Fruit fly (Drosophila melanogaster) whole organism, prepupa: Measurements from ENCODE around the gene Trx2.

Experiments used
- Blimp-1 ChIP-seq: fragments of 200-800 bp; sonication (Bioruptor generic); optimal IDR thresholded peaks from 3 replicates; lab custom pipeline; 2017; ENCODE audit warnings: missing biosample characterization, missing genetic modification characterization, mild to moderate bottlenecking, moderate library complexity, missing genetic modification reagents
- CG10631 ChIP-seq: fragments of 200-800 bp; sonication (Bioruptor generic); optimal IDR thresholded peaks from 2 replicates; lab custom pipeline; 2016; ENCODE audit warnings: missing biosample characterization, missing genetic modification characterization
- CG10669 ChIP-seq: fragments of 200-800 bp; sonication (Bioruptor generic); optimal IDR thresholded peaks from 3 replicates; lab custom pipeline; 2018; ENCODE audit warnings: missing biosample characterization, mild to moderate bottlenecking, missing genetic modification characterization, moderate library complexity
- CG11294 ChIP-seq: fragments of 200-800 bp; sonication (Bioruptor generic); IDR thresholded peaks from 2 replicates; pipeline ENCODE4 v1.3.6; 2022; ENCODE audit warnings: missing biosample characterization, missing genetic modification characterization
- CG11762 ChIP-seq: fragments of 200-800 bp; sonication (Bioruptor generic); optimal IDR thresholded peaks from 3 replicates; lab custom pipeline; 2016; ENCODE audit warnings: missing biosample characterization, missing genetic modification characterization; ENCODE audit not compliant: insufficient read depth
- CG11902 ChIP-seq: fragments of 200-800 bp; sonication (Bioruptor generic); optimal IDR thresholded peaks from 3 replicates; lab custom pipeline; 2016; ENCODE audit warnings: missing biosample characterization, missing genetic modification characterization
- CG15336 ChIP-seq: fragments of 200-800 bp; sonication (Bioruptor generic); IDR thresholded peaks from 2 replicates; pipeline ENCODE4 v1.3.6; 2022; ENCODE audit warnings: missing biosample characterization, missing genetic modification characterization
- CG1621 ChIP-seq: fragments of 200-800 bp; sonication (Bioruptor generic); optimal IDR thresholded peaks from 3 replicates; lab custom pipeline; 2018; ENCODE audit warnings: missing biosample characterization, mild to moderate bottlenecking, missing genetic modification characterization
- CG3032 ChIP-seq: fragments of 200-800 bp; optimal IDR thresholded peaks from 2 replicates; lab custom pipeline; 2019; ENCODE audit warnings: missing biosample characterization, mild to moderate bottlenecking, missing genetic modification characterization, moderate library complexity
- CG31627 ChIP-seq: fragments of 200-800 bp; sonication (Bioruptor generic); optimal IDR thresholded peaks from 3 replicates; lab custom pipeline; 2016; ENCODE audit warnings: missing biosample characterization, missing genetic modification characterization
- CG32006 ChIP-seq: fragments of 200-800 bp; sonication (Bioruptor generic); optimal IDR thresholded peaks from 3 replicates; lab custom pipeline; 2017; ENCODE audit warnings: missing biosample characterization, mild to moderate bottlenecking, missing genetic modification characterization
- CG34406 ChIP-seq: fragments of 200-800 bp; sonication (Bioruptor generic); optimal IDR thresholded peaks from 3 replicates; lab custom pipeline; 2016; ENCODE audit warnings: missing biosample characterization, missing genetic modification characterization
- CG3919 ChIP-seq: fragments of 200-800 bp; sonication (Bioruptor generic); optimal IDR thresholded peaks from 3 replicates; lab custom pipeline; 2016; ENCODE audit warnings: missing biosample characterization, missing genetic modification characterization
- CG4318 ChIP-seq: fragments of 200-800 bp; sonication (Bioruptor generic); optimal IDR thresholded peaks from 3 replicates; lab custom pipeline; 2017; ENCODE audit warnings: missing biosample characterization, mild to moderate bottlenecking, missing genetic modification characterization
- CG6163 ChIP-seq: fragments of 200-800 bp; sonication (Bioruptor generic); IDR thresholded peaks from 3 replicates; pipeline ENCODE4 v1.3.6; 2022; ENCODE audit warnings: missing biosample characterization, missing genetic modification characterization
- CG6276 ChIP-seq: fragments of 200-800 bp; sonication (Bioruptor generic); optimal IDR thresholded peaks from 2 replicates; lab custom pipeline; 2017; ENCODE audit warnings: missing biosample characterization, mild to moderate bottlenecking, missing genetic modification characterization
- CG6792 ChIP-seq: fragments of 200-800 bp; sonication (Bioruptor generic); optimal IDR thresholded peaks from 3 replicates; lab custom pipeline; 2016; ENCODE audit warnings: missing biosample characterization, missing genetic modification characterization
- CG6808 ChIP-seq: fragments of 200-800 bp; sonication (Bioruptor generic); optimal IDR thresholded peaks from 3 replicates; lab custom pipeline; 2017; ENCODE audit warnings: missing biosample characterization, missing genetic modification characterization, mild to moderate bottlenecking, moderate library complexity, missing genetic modification reagents
- CG6854 ChIP-seq: fragments of 200-800 bp; sonication (Bioruptor generic); optimal IDR thresholded peaks from 2 replicates; lab custom pipeline; 2017; ENCODE audit warnings: missing biosample characterization, mild to moderate bottlenecking, missing genetic modification characterization
- CG7368 ChIP-seq: fragments of 200-800 bp; sonication (Bioruptor generic); optimal IDR thresholded peaks from 3 replicates; lab custom pipeline; 2016; ENCODE audit warnings: missing biosample characterization, missing genetic modification characterization
- CG8319 ChIP-seq: fragments of 200-800 bp; sonication (Bioruptor generic); optimal IDR thresholded peaks from 3 replicates; lab custom pipeline; 2016; ENCODE audit warnings: missing biosample characterization, missing genetic modification characterization
- CG8632 ChIP-seq: fragments of 200-800 bp; sonication (Bioruptor generic); optimal IDR thresholded peaks from 3 replicates; lab custom pipeline; 2016; ENCODE audit warnings: missing biosample characterization, missing genetic modification characterization
- CG9139 ChIP-seq: fragments of 200-800 bp; sonication (Bioruptor generic); optimal IDR thresholded peaks from 3 replicates; lab custom pipeline; 2017; ENCODE audit warnings: missing biosample characterization, mild to moderate bottlenecking, missing genetic modification characterization
- Eip75B ChIP-seq: fragments of 200-800 bp; sonication (Bioruptor generic); optimal IDR thresholded peaks from 3 replicates; lab custom pipeline; 2016; ENCODE audit warnings: missing biosample characterization, missing genetic modification characterization
- Eip93F ChIP-seq: fragments of 200-800 bp; sonication (Bioruptor generic); optimal IDR thresholded peaks from 2 replicates; lab custom pipeline; 2016; ENCODE audit warnings: missing biosample characterization, mild to moderate bottlenecking, missing genetic modification characterization
- Ets21C ChIP-seq: fragments of 200-800 bp; sonication (Bioruptor generic); optimal IDR thresholded peaks from 3 replicates; lab custom pipeline; 2016; ENCODE audit warnings: missing biosample characterization, missing genetic modification characterization
- Ets96B ChIP-seq: fragments of 200-800 bp; optimal IDR thresholded peaks from 2 replicates; lab custom pipeline; 2019; ENCODE audit warnings: missing biosample characterization, mild to moderate bottlenecking, missing genetic modification characterization, moderate library complexity
- Gug ChIP-seq: fragments of 200-800 bp; sonication (Bioruptor generic); IDR thresholded peaks from 2 replicates; pipeline ENCODE4 v1.3.6; 2022; ENCODE audit warnings: missing biosample characterization, missing genetic modification characterization
- Hr38 ChIP-seq: sonication (Bioruptor generic); optimal IDR thresholded peaks from 2 replicates; lab custom pipeline; 2016; ENCODE audit warnings: missing biosample characterization, missing genetic modification characterization
- Hr39 ChIP-seq: fragments of 200-800 bp; sonication (Bioruptor generic); optimal IDR thresholded peaks from 2 replicates; lab custom pipeline; 2016; ENCODE audit warnings: missing biosample characterization, missing genetic modification characterization
- Hr4 ChIP-seq: fragments of 200-800 bp; sonication (Bioruptor generic); optimal IDR thresholded peaks from 3 replicates; lab custom pipeline; 2016; ENCODE audit warnings: missing biosample characterization, missing genetic modification characterization
- Lpt ChIP-seq: fragments of 200-800 bp; sonication (Bioruptor generic); optimal IDR thresholded peaks from 3 replicates; lab custom pipeline; 2016; ENCODE audit warnings: missing biosample characterization, missing genetic modification characterization
- Met ChIP-seq: fragments of 200-800 bp; sonication (Bioruptor generic); optimal IDR thresholded peaks from 3 replicates; lab custom pipeline; 2016; ENCODE audit warnings: missing biosample characterization, missing genetic modification characterization
- OdsH ChIP-seq: fragments of 200-800 bp; sonication (Bioruptor generic); optimal IDR thresholded peaks from 3 replicates; lab custom pipeline; 2016; ENCODE audit warnings: missing biosample characterization, missing genetic modification characterization
- Smox ChIP-seq: fragments of 200-800 bp; sonication (Bioruptor generic); optimal IDR thresholded peaks from 3 replicates; lab custom pipeline; 2016; ENCODE audit warnings: missing biosample characterization, missing genetic modification characterization
- Sox14 ChIP-seq: fragments of 200-800 bp; sonication (Bioruptor generic); optimal IDR thresholded peaks from 3 replicates; lab custom pipeline; 2016; ENCODE audit warnings: missing biosample characterization, missing genetic modification characterization
- Sox15 ChIP-seq: fragments of 200-800 bp; sonication (Bioruptor generic); optimal IDR thresholded peaks from 3 replicates; lab custom pipeline; 2016; ENCODE audit warnings: missing biosample characterization, missing genetic modification characterization
- dac ChIP-seq: fragments of 200-800 bp; sonication (Bioruptor generic); optimal IDR thresholded peaks from 2 replicates; lab custom pipeline; 2017; ENCODE audit warnings: missing biosample characterization, mild to moderate bottlenecking, missing genetic modification characterization
- eg ChIP-seq: fragments of 200-800 bp; sonication (Bioruptor generic); IDR thresholded peaks from 3 replicates; pipeline ENCODE4 v1.3.6; 2022; ENCODE audit warnings: missing biosample characterization, missing genetic modification characterization
- esn ChIP-seq: fragments of 200-800 bp; sonication (Bioruptor generic); optimal IDR thresholded peaks from 2 replicates; lab custom pipeline; 2016; ENCODE audit warnings: missing biosample characterization, mild to moderate bottlenecking, missing genetic modification characterization, moderate library complexity
- fd59A ChIP-seq: fragments of 200-800 bp; sonication (Bioruptor generic); optimal IDR thresholded peaks from 2 replicates; lab custom pipeline; 2017; ENCODE audit warnings: missing biosample characterization, mild to moderate bottlenecking, missing genetic modification characterization, missing genetic modification reagents
- fd85E ChIP-seq: fragments of 200-800 bp; sonication (Bioruptor generic); optimal IDR thresholded peaks from 3 replicates; lab custom pipeline; 2016; ENCODE audit warnings: missing biosample characterization, missing genetic modification characterization
- lz ChIP-seq: fragments of 200-800 bp; sonication (Bioruptor generic); optimal IDR thresholded peaks from 3 replicates; lab custom pipeline; 2016; ENCODE audit warnings: missing biosample characterization, missing genetic modification characterization
- net ChIP-seq: fragments of 200-800 bp; sonication (Bioruptor generic); optimal IDR thresholded peaks from 3 replicates; lab custom pipeline; 2016; ENCODE audit warnings: missing biosample characterization, missing genetic modification characterization
- pdm3 ChIP-seq: fragments of 200-800 bp; sonication (Bioruptor generic); optimal IDR thresholded peaks from 3 replicates; lab custom pipeline; 2016; ENCODE audit warnings: missing biosample characterization, missing genetic modification characterization
- salr ChIP-seq, 2 experiments: fragments of 200-800 bp; sonication (Bioruptor generic); optimal IDR thresholded peaks; 3 replicates each; lab custom pipeline; 2016 to 2018; ENCODE audit warnings: missing biosample characterization in 2 of 2, missing genetic modification characterization in 2 of 2, mild to moderate bottlenecking in 1 of 2
- spab ChIP-seq: fragments of 200-800 bp; sonication (Bioruptor generic); optimal IDR thresholded peaks from 2 replicates; lab custom pipeline; 2017; ENCODE audit warnings: missing biosample characterization, mild to moderate bottlenecking, missing genetic modification characterization, missing genetic modification reagents
- ss ChIP-seq, 2 experiments: fragments of 200-800 bp; sonication (Bioruptor generic); optimal IDR thresholded peaks; 2 replicates in 1 of 2; 3 replicates in 1 of 2; lab custom pipeline; 2017 to 2018; ENCODE audit warnings: mild to moderate bottlenecking in 2 of 2, missing biosample characterization in 2 of 2, missing genetic modification characterization in 2 of 2, moderate library complexity in 1 of 2

Gene Trx2

DNA sequence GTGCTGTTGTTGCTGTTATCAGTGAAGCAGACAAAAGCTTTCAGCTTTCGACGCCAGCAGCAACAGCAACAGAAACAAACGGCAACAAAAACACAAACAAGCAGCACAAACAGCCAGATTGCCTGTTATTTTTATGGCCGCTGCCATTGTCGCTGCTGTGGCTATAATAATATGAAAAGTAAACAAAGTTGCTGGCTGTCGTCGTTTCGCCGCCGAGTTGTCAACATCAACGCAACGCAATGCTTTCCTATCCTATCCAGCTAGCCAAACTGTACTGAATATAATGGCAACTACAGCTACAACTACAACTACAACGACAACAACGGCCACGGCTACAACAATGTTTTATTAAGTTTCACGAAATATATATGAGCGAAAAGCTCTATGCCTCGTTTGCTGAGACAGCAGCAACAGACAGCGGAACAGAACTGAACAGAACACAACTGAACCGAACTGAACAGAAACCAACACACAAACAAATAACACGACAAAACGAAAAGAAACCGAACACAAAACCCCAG is 42.2 kb upstream of the Trx2 start (continued):
- TF ChIP-seq Sox15 (GFP tag; lab: Kevin White, UChicago) = no peak
- no peak for TF ChIP-seq Met (GFP tag; lab: Kevin White, UChicago)
- TF ChIP-seq Hr39 (GFP tag; lab: Kevin White, UChicago) = no peak
- TF ChIP-seq CG11294 = no peak

DNA sequence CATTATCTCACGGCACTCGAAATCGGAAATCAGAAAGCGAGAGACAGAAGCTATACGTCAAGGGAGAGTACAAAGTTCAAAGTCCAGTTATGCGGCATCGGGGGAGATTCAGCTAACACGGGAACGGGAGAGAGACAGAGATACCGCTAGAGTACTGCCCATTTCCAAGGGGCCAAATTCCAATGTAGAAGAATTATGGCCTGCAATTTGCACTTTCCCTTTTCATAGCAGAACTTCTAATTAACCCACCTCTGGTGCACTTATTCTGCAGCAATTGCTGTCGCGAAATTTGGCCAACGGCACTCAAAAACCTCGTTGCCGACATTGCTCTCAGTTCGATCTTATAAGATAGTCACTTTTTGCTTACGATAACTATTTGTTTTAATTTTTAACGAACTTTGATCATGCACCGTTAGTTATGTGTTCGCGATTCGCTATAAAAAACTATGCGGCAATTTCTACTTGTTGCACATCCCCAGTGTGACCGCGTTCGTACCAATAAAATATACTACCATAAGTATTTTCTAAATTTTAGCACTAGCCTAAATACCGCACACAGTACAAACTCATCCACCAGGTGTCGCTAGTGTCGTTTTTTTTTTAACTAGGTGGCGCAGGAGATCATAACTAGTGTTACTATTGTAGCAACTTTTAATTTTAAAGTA is 36.6 kb upstream of the Trx2 start, which contains the start of gene Mtpalpha:
Gene Mtpalpha (minus strand): TSS at position 501 of the 665 bp plus-strand sequence.
- TF ChIP-seq CG7368 (GFP tag; lab: Kevin White, UChicago) (peak; percentile 89), CG6163 (GFP tag; lab: Robert Waterston, UW) (peak; percentile 84), net (GFP tag; lab: Kevin White, UChicago) (peak; percentile 97), spab (GFP tag; lab: Kevin White, UChicago) (peak; percentile 96), CG10669 (GFP tag; lab: Kevin White, UChicago) (peak; percentile 89), CG4318 (GFP tag; lab: Kevin White, UChicago) (peak; percentile 40), CG11762 (GFP tag; lab: Kevin White, UChicago) (peak; percentile 91), ss (GFP tag; optimal IDR thresholded peaks at IDR 0.05; lab: Kevin White, UChicago) (peak; percentile 99 to 100), Ets21C (GFP tag; lab: Kevin White, UChicago) (no peak), Eip93F (GFP tag; lab: Kevin White, UChicago) (peak; percentile 78), CG1621 (tag; lab: Kevin White, UChicago) (peak; percentile 93), Eip75B (GFP tag; lab: Kevin White, UChicago) (peak; percentile 57), lz (GFP tag; lab: Kevin White, UChicago) (peak; percentile 32), dac (GFP tag; lab: Kevin White, UChicago) (peak; percentile 83), CG3032 (tag; lab: Kevin White, UChicago) (peak; percentile 64), esn (GFP tag; lab: Kevin White, UChicago) (peak; percentile 43), CG31627 (GFP tag; lab: Kevin White, UChicago) (peak; percentile 51), fd59A (peak; percentile 9), Hr38 (peak; percentile 22), CG11902 (GFP tag; lab: Kevin White, UChicago) (no peak), eg (GFP tag; lab: Robert Waterston, UW) (peak; percentile 93), Sox15 (GFP tag; lab: Kevin White, UChicago) (no peak), Gug (GFP tag; lab: Robert Waterston, UW) (peak; percentile 66), CG10631 (GFP tag; lab: Kevin White, UChicago) (no peak), Blimp-1 (peak; percentile 88), CG6808 (GFP tag; lab: Kevin White, UChicago) (peak; percentile 99), Hr4 (GFP tag; lab: Kevin White, UChicago) (peak; percentile 80), Hr39 (GFP tag; lab: Kevin White, UChicago) (no peak), Lpt (GFP tag; lab: Kevin White, UChicago) (peak; percentile 90), CG8319 (GFP tag; lab: Kevin White, UChicago) (peak; percentile 83), CG6792 (GFP tag; lab: Kevin White, UChicago) (no peak), CG15336 (GFP tag; lab: Robert Waterston, UW) (peak; percentile 86), CG3919 (peak; percentile 87), Ets96B (tag; lab: Kevin White, UChicago) (peak; percentile 75), CG8632 (GFP tag; lab: Kevin White, UChicago) (peak; percentile 71), fd85E (GFP tag; lab: Kevin White, UChicago) (peak; percentile 75), OdsH (GFP tag; lab: Kevin White, UChicago) (peak; percentile 58), CG32006 (GFP tag; lab: Kevin White, UChicago) (peak; percentile 75), salr (GFP tag; optimal IDR thresholded peaks at IDR 0.05; lab: Kevin White, UChicago) (peak; percentile 81 to 89), CG9139 (GFP tag; lab: Kevin White, UChicago) (peak; percentile 99), CG6854 (peak; percentile 99), Sox14 (GFP tag; lab: Kevin White, UChicago) (peak; percentile 69), CG34406 (GFP tag; lab: Kevin White, UChicago) (peak; percentile 49), Smox (GFP tag; lab: Kevin White, UChicago) (peak; percentile 47), CG6276 (GFP tag; lab: Kevin White, UChicago) (peak; percentile 100), pdm3 (GFP tag; lab: Kevin White, UChicago) (peak; percentile 58), CG11294 (peak; percentile 40; the same call in 1 of the 2 replicates)
